Fruit fly (Drosophila melanogaster) whole organism, larva: ENCODE measurements around the gene PolD1.

Experiments
- noc ChIP-seq: fragments of 200-800 bp; sonication (Bioruptor generic); optimal IDR thresholded peaks from 3 replicates; lab custom pipeline; 2019; ENCODE audit warnings: missing biosample characterization, mild to moderate bottlenecking, missing genetic modification characterization, moderate library complexity

The PolD1 gene

dm6 chr3L:15987635-15988034, at the start of gene PolD1:
Gene PolD1 (minus strand): TSS chr3L:15987815.
- TF ChIP-seq noc, result no peak

- no peak for TF ChIP-seq noc
These were observed 49.4 kb upstream of the PolD1 start for dm6 chr3L:16037048-16037477.

DNA sequence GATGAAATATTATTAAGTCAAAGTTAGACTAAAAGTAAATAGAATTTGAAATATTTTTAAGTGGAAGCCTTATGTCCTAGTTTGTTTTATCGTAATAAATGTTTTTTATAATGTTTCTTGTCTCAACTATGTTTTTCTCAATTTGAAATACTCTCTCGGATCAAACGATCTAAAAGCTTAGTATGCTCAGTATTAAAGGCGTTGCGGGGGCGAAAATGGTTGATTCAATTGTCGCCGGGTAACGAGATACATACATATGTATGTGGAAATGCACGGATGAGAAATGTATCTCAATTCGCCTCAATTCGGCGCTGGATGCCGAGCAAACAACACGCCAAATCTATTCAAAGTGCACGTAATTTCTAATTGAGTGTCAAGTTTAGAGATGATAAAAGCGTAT, 47.6 kb upstream of the PolD1 start, which contains the start of gene CG5895:
Gene CG5895, plus strand, starts transcription at position 301 of the 400 bp plus-strand sequence.
- TF ChIP-seq noc, result no peak

DNA sequence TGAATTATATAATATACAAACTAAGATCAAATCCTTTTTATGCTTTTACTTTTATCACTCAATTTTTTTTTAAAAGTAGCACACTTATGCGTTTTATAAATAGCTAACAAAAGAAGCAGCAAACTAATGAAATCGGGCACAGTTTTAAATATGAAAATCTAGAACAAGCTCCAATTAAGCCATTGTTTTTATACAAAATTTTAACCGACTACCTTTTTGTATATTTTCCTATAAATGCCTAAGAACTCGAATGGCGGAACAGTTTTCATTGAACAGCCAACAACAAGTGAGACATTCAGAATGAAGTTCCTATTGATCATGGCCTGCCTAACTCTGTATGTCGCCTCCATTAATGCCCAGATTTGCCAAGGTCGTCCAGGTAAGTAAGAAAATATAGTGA, 46.6 kb upstream of the PolD1 start, which contains the start of gene CG42538:
Gene CG42538, plus strand, starts transcription at position 301 of the 400 bp plus-strand sequence.
- TF ChIP-seq noc, result no peak

DNA sequence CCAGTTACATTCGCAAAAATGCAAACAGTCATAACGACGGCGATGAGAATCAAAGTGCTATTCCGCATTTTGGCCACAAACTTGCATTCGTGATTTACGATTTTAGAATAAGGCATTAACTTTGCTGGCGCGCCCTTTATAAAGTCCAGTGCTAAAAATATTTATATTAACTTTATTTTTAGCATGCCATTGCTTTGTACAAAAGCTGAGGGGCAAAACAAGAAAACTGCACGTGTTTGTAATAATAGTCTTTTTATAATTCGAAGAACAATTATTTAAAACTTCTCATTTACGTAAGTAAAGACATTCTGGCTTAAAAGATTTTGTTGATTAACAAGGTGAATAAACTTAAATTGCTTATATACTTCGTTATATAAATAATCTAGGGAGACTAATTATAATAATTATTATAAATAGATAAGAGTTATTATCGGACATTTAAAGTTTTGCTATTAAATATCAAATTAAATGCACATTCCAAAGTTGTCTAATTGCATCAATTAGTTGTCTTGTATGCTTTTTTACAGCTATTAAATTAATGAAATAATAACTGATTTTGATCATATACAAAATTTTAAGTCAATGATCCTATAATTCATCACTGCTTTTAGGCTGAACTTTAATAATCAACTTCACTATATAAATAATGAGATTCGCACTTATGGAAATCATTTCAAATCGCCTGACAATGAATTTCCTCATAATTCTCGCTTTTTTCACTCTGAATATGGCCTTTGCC, 45.6 kb upstream of the PolD1 start, which contains the start of the genes CG42717 and CG42716:
Gene CG42717, minus strand, starts transcription at position 101 of the 739 bp plus-strand sequence.
Gene CG42716, plus strand, starts transcription at position 689 of the 739 bp plus-strand sequence.
- no peak for TF ChIP-seq noc

DNA sequence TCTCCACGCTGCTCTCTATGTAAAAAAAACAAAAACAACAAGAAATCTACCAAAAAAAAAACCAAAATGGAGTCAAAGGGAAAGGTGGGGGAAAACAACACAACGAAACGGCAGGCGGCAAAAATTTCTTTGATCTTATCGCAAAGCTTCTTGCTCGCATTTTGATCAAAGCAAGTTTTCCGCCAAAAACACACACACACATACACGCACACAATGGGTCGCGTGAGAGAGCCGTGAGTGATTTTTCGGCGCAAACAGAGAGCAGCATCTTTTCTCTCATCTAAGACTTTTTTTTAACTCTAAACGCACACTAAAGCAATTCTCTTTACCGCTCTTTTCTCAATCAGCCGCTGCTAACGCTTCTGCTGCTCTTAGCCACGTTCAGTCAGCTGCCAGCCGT, 41.3 kb upstream of the PolD1 start:
- no peak for TF ChIP-seq noc

DNA sequence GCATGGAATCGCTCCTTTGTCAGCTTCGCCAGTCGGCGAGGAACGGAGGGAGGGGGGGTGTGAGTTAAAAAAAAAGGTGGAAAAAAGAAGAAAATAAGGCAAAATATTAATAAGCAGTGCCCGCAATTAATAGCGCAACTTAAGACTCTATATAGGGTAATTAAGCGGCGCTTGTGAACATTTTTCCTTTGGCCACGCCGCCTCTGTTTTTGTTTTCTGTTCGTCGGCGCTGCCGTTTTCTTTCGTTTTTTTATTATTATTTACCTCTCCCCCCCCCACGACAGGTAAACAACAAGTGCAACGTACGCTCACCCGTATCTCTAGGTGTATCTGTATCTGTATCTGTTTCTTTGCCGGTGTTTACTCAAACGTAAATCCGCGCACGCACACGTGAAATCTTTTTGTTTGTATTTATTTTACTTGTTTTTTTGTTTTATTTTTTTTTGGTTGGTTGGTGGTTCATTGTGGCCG, 39.6 kb upstream of the PolD1 start:
- TF ChIP-seq noc, result no peak

dm6 chr3L:16026065-16026789, 38.6 kb upstream of the PolD1 start:
- no peak for TF ChIP-seq noc

DNA sequence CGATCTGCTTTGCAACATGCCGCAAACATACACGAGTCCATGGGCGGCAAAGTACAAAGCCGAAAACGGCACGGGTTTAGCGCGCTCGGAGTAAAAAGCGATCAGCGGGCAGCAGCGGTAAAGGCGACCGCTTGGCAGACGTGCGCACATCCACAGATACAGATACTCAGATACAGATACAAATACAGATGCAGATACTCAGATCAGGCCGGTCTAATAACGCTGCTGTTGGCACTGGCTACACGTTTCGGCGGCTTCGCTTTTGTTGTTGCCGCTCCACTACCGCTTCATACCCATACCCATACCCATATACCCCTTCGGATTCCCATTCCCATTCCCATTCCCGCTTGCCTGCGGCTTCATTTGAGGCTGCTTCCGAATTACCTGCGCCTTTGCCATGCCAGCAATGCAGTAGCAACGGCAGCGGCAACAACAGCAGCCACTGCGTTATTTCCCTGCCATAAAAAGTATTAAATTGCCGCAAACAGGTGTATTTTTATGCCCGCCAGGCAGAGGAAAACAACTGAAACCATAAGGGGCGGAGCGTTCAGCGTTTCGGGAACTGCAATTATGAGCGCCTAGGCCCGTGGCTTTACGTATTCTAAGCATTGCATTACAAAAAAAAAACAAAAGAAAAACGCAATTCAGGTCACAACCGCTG, 37.5 kb upstream of the PolD1 start:
- no peak for TF ChIP-seq noc

- TF ChIP-seq noc, result no peak
These were observed 36.8 kb upstream of the PolD1 start for dm6 chr3L:16024276-16025019.

dm6 chr3L:16023020-16023648, 35.5 kb upstream of the PolD1 start, which contains the start of gene Notum:
Gene Notum (plus strand): TSS chr3L:16023480.
- TF ChIP-seq noc, result no peak

- no peak for TF ChIP-seq noc
These were observed 33.6 kb upstream of the PolD1 start for dm6 chr3L:16021064-16021683.

DNA sequence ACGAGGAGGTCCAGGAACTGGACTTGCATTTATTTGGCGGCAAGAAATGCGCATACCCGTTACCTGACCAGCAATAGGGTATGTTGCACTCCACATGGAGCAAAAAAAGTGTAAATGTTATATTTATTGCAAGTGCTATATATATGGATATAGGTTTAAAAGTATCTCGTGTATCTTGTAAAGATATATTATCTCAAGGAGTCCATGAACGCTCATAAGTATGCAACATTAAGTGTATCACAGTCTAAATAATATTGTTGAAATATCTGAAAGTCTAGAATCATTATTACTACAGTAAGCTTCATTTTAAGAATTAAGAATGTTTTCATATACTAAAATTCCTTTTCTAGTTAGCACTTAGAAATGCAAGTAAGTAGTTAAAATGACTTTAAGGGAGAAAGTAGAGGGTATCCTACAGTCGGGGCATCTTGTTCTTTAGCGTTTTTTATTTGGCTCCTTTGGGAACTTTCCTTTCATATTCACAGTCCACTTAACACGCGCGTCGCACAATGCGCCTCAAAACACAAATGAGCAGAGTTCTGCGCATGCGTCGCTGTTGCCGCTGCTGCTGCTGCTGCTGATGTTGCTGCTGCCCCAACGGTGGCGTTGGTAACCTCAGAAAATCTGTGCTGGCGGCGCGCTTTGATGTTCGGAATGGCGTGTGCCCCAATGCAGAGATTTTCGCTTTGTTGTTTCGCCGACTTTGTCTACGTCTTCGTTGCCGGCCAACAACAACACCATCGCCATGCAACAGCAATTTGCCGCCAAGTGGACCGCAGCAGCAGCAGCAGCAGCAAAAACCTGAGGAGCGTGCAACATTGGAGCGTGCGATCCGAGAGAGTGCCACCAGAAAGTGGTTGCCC, 31.8 kb upstream of the PolD1 start:
- no peak for TF ChIP-seq noc

- TF ChIP-seq noc, result no peak
These were observed 31.1 kb upstream of the PolD1 start for dm6 chr3L:16018721-16019120.
